Fruit fly (Drosophila melanogaster) whole organism, embryonic: ENCODE measurements around the gene Jhbp3.

Experiments
- Atf6 ChIP-seq: fragments of 200-800 bp; sonication (Bioruptor generic); IDR thresholded peaks from 2 replicates; pipeline ENCODE4 v1.3.6; 2022; ENCODE audit warnings: missing biosample characterization, missing genetic modification characterization
- Bgb ChIP-seq: fragments of 200-800 bp; sonication (Bioruptor generic); IDR thresholded peaks from 2 replicates; pipeline ENCODE4 v1.3.6; 2022; ENCODE audit warnings: missing biosample characterization, missing genetic modification characterization; ENCODE audit not compliant: partially characterized antibody
- CG10147 ChIP-seq: fragments of 200-800 bp; sonication (Bioruptor generic); optimal IDR thresholded peaks from 2 replicates; lab custom pipeline; 2019; ENCODE audit warnings: missing biosample characterization, mild to moderate bottlenecking, missing genetic modification characterization, moderate library complexity
- CG11560 ChIP-seq: fragments of 200-800 bp; sonication (Bioruptor generic); IDR thresholded peaks from 3 replicates; pipeline ENCODE4 v1.3.6; 2022; ENCODE audit warnings: missing biosample characterization, missing genetic modification characterization
- CG12071 ChIP-seq: fragments of 200-800 bp; sonication (Bioruptor generic); optimal IDR thresholded peaks from 3 replicates; lab custom pipeline; 2018; ENCODE audit warnings: missing biosample characterization, mild to moderate bottlenecking, missing genetic modification characterization
- CG12155 ChIP-seq: fragments of 200-800 bp; sonication (Bioruptor generic); optimal IDR thresholded peaks from 3 replicates; lab custom pipeline; 2016; ENCODE audit warnings: missing biosample characterization, missing genetic modification characterization
- CG12236 ChIP-seq: fragments of 200-800 bp; sonication (Bioruptor generic); optimal IDR thresholded peaks from 2 replicates; lab custom pipeline; 2016; ENCODE audit warnings: missing biosample characterization, missing genetic modification characterization
- CG13123 ChIP-seq: fragments of 200-800 bp; sonication (Bioruptor generic); optimal IDR thresholded peaks from 2 replicates; lab custom pipeline; 2016; ENCODE audit warnings: missing biosample characterization, missing genetic modification characterization
- CG13424 ChIP-seq: fragments of 200-800 bp; sonication (Bioruptor generic); optimal IDR thresholded peaks from 2 replicates; lab custom pipeline; 2019; ENCODE audit warnings: missing biosample characterization, mild to moderate bottlenecking, missing genetic modification characterization, moderate library complexity
- CG1792 ChIP-seq: fragments of 200-800 bp; sonication (Bioruptor generic); optimal IDR thresholded peaks from 2 replicates; lab custom pipeline; 2016; ENCODE audit warnings: missing biosample characterization, missing genetic modification characterization
- CG2120 ChIP-seq: fragments of 200-800 bp; sonication (Bioruptor generic); optimal IDR thresholded peaks from 3 replicates; lab custom pipeline; 2016; ENCODE audit warnings: missing biosample characterization, missing genetic modification characterization
- CG2129 ChIP-seq: fragments of 200-800 bp; sonication (Bioruptor generic); IDR thresholded peaks from 2 replicates; pipeline ENCODE4 v1.3.6; 2022; ENCODE audit warnings: missing biosample characterization, missing genetic modification characterization; ENCODE audit not compliant: partially characterized antibody
- CG30020 ChIP-seq: fragments of 200-800 bp; optimal IDR thresholded peaks from 2 replicates; lab custom pipeline; 2019; ENCODE audit warnings: missing biosample characterization, mild to moderate bottlenecking, missing genetic modification characterization, moderate library complexity
- CG32767 ChIP-seq: fragments of 200-800 bp; sonication (Bioruptor generic); IDR thresholded peaks from 2 replicates; pipeline ENCODE4 v1.3.6; 2022; ENCODE audit warnings: missing biosample characterization, missing genetic modification characterization
- CG4404 ChIP-seq: fragments of 200-800 bp; sonication (Bioruptor generic); IDR thresholded peaks from 2 replicates; pipeline ENCODE4 v1.3.6; 2022; ENCODE audit warnings: missing biosample characterization, missing genetic modification characterization
- CG4730 ChIP-seq: fragments of 200-800 bp; sonication (Bioruptor generic); IDR thresholded peaks from 2 replicates; pipeline ENCODE4 v1.3.6; 2022; ENCODE audit warnings: missing biosample characterization, missing genetic modification characterization
- CG6765 ChIP-seq: fragments of 200-800 bp; sonication (Bioruptor generic); optimal IDR thresholded peaks from 3 replicates; lab custom pipeline; 2017; ENCODE audit warnings: missing biosample characterization, mild to moderate bottlenecking, missing genetic modification characterization
- CG8944 ChIP-seq: fragments of 200-800 bp; sonication (Bioruptor generic); optimal IDR thresholded peaks from 3 replicates; lab custom pipeline; 2016; ENCODE audit warnings: missing biosample characterization, missing genetic modification characterization
- CG9215 ChIP-seq: fragments of 200-800 bp; sonication (Bioruptor generic); IDR thresholded peaks from 2 replicates; pipeline ENCODE4 v1.3.6; 2022; ENCODE audit warnings: missing biosample characterization, missing genetic modification characterization
- Chrac-16 ChIP-seq: fragments of 200-800 bp; sonication (Bioruptor generic); optimal IDR thresholded peaks from 3 replicates; lab custom pipeline; 2016; ENCODE audit warnings: missing biosample characterization, missing genetic modification characterization
- CrebB ChIP-seq: fragments of 200-800 bp; sonication (Bioruptor generic); optimal IDR thresholded peaks from 3 replicates; lab custom pipeline; 2018; ENCODE audit warnings: missing biosample characterization, mild to moderate bottlenecking, missing genetic modification characterization
- D19A ChIP-seq: fragments of 200-800 bp; optimal IDR thresholded peaks from 3 replicates; lab custom pipeline; 2019; ENCODE audit warnings: missing biosample characterization, mild to moderate bottlenecking, missing genetic modification characterization, moderate library complexity
- D19B ChIP-seq: fragments of 200-800 bp; sonication (Bioruptor generic); optimal IDR thresholded peaks from 2 replicates; lab custom pipeline; 2017; ENCODE audit warnings: missing biosample characterization, mild to moderate bottlenecking, missing genetic modification characterization
- H2.0 ChIP-seq: fragments of 200-800 bp; sonication (Bioruptor generic); IDR thresholded peaks from 2 replicates; pipeline ENCODE4 v1.3.6; 2022; ENCODE audit warnings: missing biosample characterization, missing genetic modification characterization
- HLH54F ChIP-seq: fragments of 200-800 bp; sonication (Bioruptor generic); optimal IDR thresholded peaks from 3 replicates; lab custom pipeline; 2016; ENCODE audit warnings: missing biosample characterization, missing genetic modification characterization
- Hsf ChIP-seq: fragments of 200-800 bp; sonication (Bioruptor generic); optimal IDR thresholded peaks from 3 replicates; lab custom pipeline; 2016; ENCODE audit warnings: missing biosample characterization, missing genetic modification characterization
- Med ChIP-seq: fragments of 200-800 bp; sonication (Bioruptor generic); peaks from one replicate; lab custom pipeline; 2016; ENCODE audit warnings: missing biosample characterization, missing genetic modification characterization, mild to moderate bottlenecking, inconsistent platforms, moderate library complexity
- Mes4 ChIP-seq: fragments of 200-800 bp; sonication (Bioruptor generic); optimal IDR thresholded peaks from 2 replicates; lab custom pipeline; 2016; ENCODE audit warnings: missing biosample characterization, missing genetic modification characterization
- NC2α ChIP-seq: fragments of 200-800 bp; sonication (Bioruptor generic); optimal IDR thresholded peaks from 2 replicates; lab custom pipeline; 2016; ENCODE audit warnings: missing biosample characterization, missing genetic modification characterization
- Neu2 ChIP-seq: fragments of 200-800 bp; sonication (Bioruptor generic); optimal IDR thresholded peaks from 3 replicates; lab custom pipeline; 2016; ENCODE audit warnings: missing biosample characterization, missing genetic modification characterization, borderline replicate concordance
- Nf-YB ChIP-seq: fragments of 200-800 bp; sonication (Bioruptor generic); optimal IDR thresholded peaks from 3 replicates; lab custom pipeline; 2019; ENCODE audit warnings: missing biosample characterization, mild to moderate bottlenecking, missing genetic modification characterization, moderate library complexity
- NfI ChIP-seq: fragments of 200-800 bp; sonication (Bioruptor generic); optimal IDR thresholded peaks from 3 replicates; lab custom pipeline; 2018; ENCODE audit warnings: missing biosample characterization, mild to moderate bottlenecking, missing genetic modification characterization, moderate library complexity
- Oaz ChIP-seq: fragments of 200-800 bp; sonication (Bioruptor generic); IDR thresholded peaks from 2 replicates; pipeline ENCODE4 v1.3.6; 2022; ENCODE audit warnings: missing biosample characterization, missing genetic modification characterization
- Ssrp ChIP-seq: fragments of 200-800 bp; sonication (Bioruptor generic); optimal IDR thresholded peaks from 2 replicates; lab custom pipeline; 2018; ENCODE audit warnings: missing biosample characterization, mild to moderate bottlenecking, missing genetic modification characterization, moderate library complexity
- Xrp1 ChIP-seq: fragments of 200-800 bp; sonication (Bioruptor generic); IDR thresholded peaks from 2 replicates; pipeline ENCODE4 v1.3.6; 2022; ENCODE audit warnings: missing biosample characterization, missing genetic modification characterization
- ab ChIP-seq: fragments of 200-800 bp; sonication (Bioruptor generic); optimal IDR thresholded peaks from 2 replicates; lab custom pipeline; 2016; ENCODE audit warnings: missing biosample characterization, missing genetic modification characterization
- ase ChIP-seq: fragments of 200-800 bp; sonication (Bioruptor generic); IDR thresholded peaks from 3 replicates; pipeline ENCODE4 v1.3.6; 2022; ENCODE audit warnings: missing biosample characterization, missing genetic modification characterization
- bowl ChIP-seq: fragments of 200-800 bp; sonication (Bioruptor generic); IDR thresholded peaks from 2 replicates; pipeline ENCODE4 v1.3.6; 2022; ENCODE audit warnings: missing biosample characterization, missing genetic modification characterization
- cg ChIP-seq: fragments of 200-800 bp; sonication (Bioruptor generic); optimal IDR thresholded peaks from 3 replicates; lab custom pipeline; 2019; ENCODE audit warnings: missing biosample characterization, mild to moderate bottlenecking, missing genetic modification characterization, moderate library complexity
- cwo ChIP-seq: fragments of 200-800 bp; sonication (Bioruptor generic); optimal IDR thresholded peaks from 3 replicates; lab custom pipeline; 2017; ENCODE audit warnings: missing biosample characterization, missing genetic modification characterization, mild to moderate bottlenecking, moderate library complexity, missing genetic modification reagents
- dati ChIP-seq: fragments of 200-800 bp; sonication (Bioruptor generic); IDR thresholded peaks from 2 replicates; pipeline ENCODE4 v1.3.6; 2022; ENCODE audit warnings: missing biosample characterization, missing genetic modification characterization
- dm ChIP-seq: fragments of 200-800 bp; sonication (Bioruptor generic); optimal IDR thresholded peaks from 3 replicates; lab custom pipeline; 2016; ENCODE audit warnings: missing biosample characterization, missing genetic modification characterization
- ems ChIP-seq: fragments of 200-800 bp; sonication (Bioruptor generic); optimal IDR thresholded peaks from 3 replicates; lab custom pipeline; 2016; ENCODE audit warnings: missing biosample characterization, missing genetic modification characterization
- exex ChIP-seq: fragments of 200-800 bp; sonication (Bioruptor generic); optimal IDR thresholded peaks from 4 replicates; lab custom pipeline; 2018; ENCODE audit warnings: missing biosample characterization, mild to moderate bottlenecking, missing genetic modification characterization, moderate library complexity
- jumu ChIP-seq: fragments of 200-800 bp; sonication (Bioruptor generic); optimal IDR thresholded peaks from 3 replicates; lab custom pipeline; 2016; ENCODE audit warnings: missing biosample characterization, missing genetic modification characterization
- nau ChIP-seq: fragments of 200-800 bp; sonication (Bioruptor generic); optimal IDR thresholded peaks from 3 replicates; lab custom pipeline; 2017; ENCODE audit warnings: missing biosample characterization, mild to moderate bottlenecking, missing genetic modification characterization, missing genetic modification reagents
- onecut ChIP-seq: fragments of 200-800 bp; sonication (Bioruptor generic); IDR thresholded peaks from 2 replicates; pipeline ENCODE4 v1.3.6; 2022; ENCODE audit warnings: missing biosample characterization, missing genetic modification characterization
- org-1 ChIP-seq: fragments of 200-800 bp; sonication (Bioruptor generic); optimal IDR thresholded peaks from 2 replicates; lab custom pipeline; 2017; ENCODE audit warnings: missing biosample characterization, missing genetic modification characterization
- slbo ChIP-seq: fragments of 200-800 bp; sonication (Bioruptor generic); IDR thresholded peaks from 2 replicates; pipeline ENCODE4 v1.3.6; 2022; ENCODE audit warnings: missing biosample characterization, missing genetic modification characterization
- sqz ChIP-seq: fragments of 200-800 bp; sonication (Bioruptor generic); optimal IDR thresholded peaks from 3 replicates; lab custom pipeline; 2018; ENCODE audit warnings: missing biosample characterization, mild to moderate bottlenecking, missing genetic modification characterization
- tio ChIP-seq: fragments of 200-800 bp; sonication (Bioruptor generic); optimal IDR thresholded peaks from 2 replicates; lab custom pipeline; 2017; ENCODE audit warnings: missing biosample characterization, missing genetic modification characterization, inconsistent platforms
- yki ChIP-seq: fragments of >200 bp; optimal IDR thresholded peaks from 3 replicates; lab custom pipeline; 2018

The Jhbp3 gene

DNA sequence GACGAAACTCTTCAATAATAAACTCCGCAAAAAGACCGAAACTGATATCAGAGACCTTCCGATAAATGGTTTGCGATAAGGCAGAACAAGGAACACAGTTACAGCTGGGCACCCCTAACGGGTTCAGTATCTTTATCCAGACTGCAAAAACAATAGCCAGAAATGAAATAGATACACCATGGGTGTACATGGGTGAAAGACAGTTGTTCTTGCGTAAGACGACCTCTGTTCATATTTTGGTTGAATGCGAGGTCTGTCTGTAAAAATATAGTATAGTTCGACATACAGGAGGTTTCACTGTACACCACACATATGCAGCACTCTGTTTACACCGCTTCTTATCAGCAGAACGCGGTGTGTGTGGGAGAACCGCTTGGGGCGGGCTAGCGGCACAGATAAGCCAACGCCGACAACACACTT lies 42.9 kb downstream of the Jhbp3 start (continued):
- peak; percentile 55 for TF ChIP-seq CG4730
- no peak for TF ChIP-seq Ssrp
- TF ChIP-seq H2.0 (GFP tag; lab: Robert Waterston, UW), result peak; percentile 67
- TF ChIP-seq CG13123 (GFP tag; lab: Kevin White, UChicago), result peak; percentile 20
- TF ChIP-seq slbo (GFP tag; lab: Robert Waterston, UW), result peak; percentile 84
- TF ChIP-seq tio (GFP tag; lab: Kevin White, UChicago), result peak; percentile 12
- peak; percentile 88 for TF ChIP-seq CG2120 (GFP tag; lab: Kevin White, UChicago)
- peak; percentile 39 for TF ChIP-seq CG1792 (GFP tag; lab: Kevin White, UChicago)
- TF ChIP-seq Hsf (GFP tag; lab: Kevin White, UChicago), result peak; percentile 60
- peak; percentile 41 for TF ChIP-seq HLH54F (GFP tag; lab: Kevin White, UChicago)
- peak; percentile 19 for TF ChIP-seq CG6765
- TF ChIP-seq bowl, result 0 out of 2 replicates have a peak, but pooled peaks have one; percentile 44
- peak; percentile 59 for TF ChIP-seq CG12155 (GFP tag; lab: Kevin White, UChicago)
- TF ChIP-seq CG8944 (GFP tag; lab: Kevin White, UChicago), result peak; percentile 54
- peak; percentile 68; the same call in 1 of the 3 replicates for TF ChIP-seq ase (GFP tag; lab: Robert Waterston, UW)
- TF ChIP-seq Xrp1 (GFP tag; lab: Robert Waterston, UW), result peak; percentile 68
- TF ChIP-seq CG10147, result peak; percentile 30
- peak; percentile 4 for TF ChIP-seq Nf-YB (GFP tag; lab: Kevin White, UChicago)
- peak; percentile 77 for TF ChIP-seq cg
- peak; percentile 61 for TF ChIP-seq NfI (GFP tag; lab: Kevin White, UChicago)
- peak; percentile 69 for TF ChIP-seq exex (tag; lab: Kevin White, UChicago)
- TF ChIP-seq NC2α, result peak; percentile 14
- peak; percentile 72 for TF ChIP-seq CG12071
- TF ChIP-seq nau (GFP tag; lab: Kevin White, UChicago), result no peak
- TF ChIP-seq jumu (GFP tag; lab: Kevin White, UChicago), result peak; percentile 60
- TF ChIP-seq Bgb (GFP tag; lab: Robert Waterston, UW), result no peak
- peak; percentile 30 for TF ChIP-seq sqz (GFP tag; lab: Kevin White, UChicago)
- peak; percentile 14 for TF ChIP-seq dm (GFP tag; lab: Kevin White, UChicago)
- peak; percentile 37; the same call in 1 of the 2 replicates for TF ChIP-seq Oaz (GFP tag; lab: Robert Waterston, UW)
- TF ChIP-seq ab (GFP tag; lab: Kevin White, UChicago), result peak; percentile 29
- peak; percentile 97 for TF ChIP-seq Med (GFP tag; lab: Kevin White, UChicago)
- no peak for TF ChIP-seq yki (lab: Kevin White, UChicago)
- peak; percentile 48 for TF ChIP-seq D19A (tag; lab: Kevin White, UChicago)
- peak; percentile 65 for TF ChIP-seq CG13424 (tag; lab: Kevin White, UChicago)
- TF ChIP-seq cwo (GFP tag; lab: Kevin White, UChicago), result peak; percentile 76
- TF ChIP-seq CG2129 (GFP tag; lab: Robert Waterston, UW), result no peak
- TF ChIP-seq org-1 (GFP tag; lab: Kevin White, UChicago), result peak; percentile 20
- peak; percentile 53 for TF ChIP-seq onecut (GFP tag; lab: Robert Waterston, UW)
- no peak for TF ChIP-seq CG30020 (tag; lab: Kevin White, UChicago)
- TF ChIP-seq Neu2 (GFP tag; lab: Kevin White, UChicago), result peak; percentile 14
- peak; percentile 31 for TF ChIP-seq CG12236 (GFP tag; lab: Kevin White, UChicago)
- TF ChIP-seq Mes4 (GFP tag; lab: Kevin White, UChicago), result peak; percentile 13
- no peak for TF ChIP-seq dati (GFP tag; lab: Robert Waterston, UW)
- peak; percentile 34 for TF ChIP-seq D19B (GFP tag; lab: Kevin White, UChicago)
- no peak; the same call in none of the 2 replicates for TF ChIP-seq Atf6 (GFP tag; lab: Robert Waterston, UW)
- TF ChIP-seq CG9215, result peak; percentile 72
- peak; percentile 64 for TF ChIP-seq Chrac-16
- peak; percentile 52 for TF ChIP-seq CG4404 (GFP tag; lab: Robert Waterston, UW)
- no peak; the same call in 2 of the 3 replicates for TF ChIP-seq CG11560 (tag; lab: Robert Waterston, UW)
- peak; percentile 66 for TF ChIP-seq CrebB
- TF ChIP-seq ems (GFP tag; lab: Kevin White, UChicago), result peak; percentile 34
- 0 out of 2 replicates have a peak, but pooled peaks have one; percentile 34 for TF ChIP-seq CG32767 (GFP tag; lab: Robert Waterston, UW)
